Worm (Caenorhabditis elegans): ENCODE data around the gene F21D5.6.
A peak's percentile ranks its signal among the peaks of the same experiment; 100 is the strongest.

The F21D5.6 gene

ce11 chrIV:8772800-8773256 lies 31.6 kb upstream of the F21D5.6 start, which contains the start of gene F20C5.6:
Gene F20C5.6 (minus strand): TSS chrIV:8773206.
- no peak for TF ChIP-seq nhr-11 (tag; optimal IDR thresholded peaks at IDR 0.05)
- no peak for TF ChIP-seq efl-1 (optimal IDR thresholded peaks at IDR 0.05)
- TF ChIP-seq efl-1 (GFP tag; optimal IDR thresholded peaks at IDR 0.05 in 1 of 2): peak in 1 of 2 experiments; percentile 26
- no peak for TF ChIP-seq nhr-71 (tag; optimal IDR thresholded peaks at IDR 0.05)
- TF ChIP-seq unc-98 (GFP tag; IDR thresholded peaks at IDR 0.05): no peak

- TF ChIP-seq hlh-17 (GFP tag; optimal IDR thresholded peaks at IDR 0.05; ENCODE audit: borderline replicate concordance): no peak
- no peak for TF ChIP-seq pax-3 (tag; optimal IDR thresholded peaks at IDR 0.05)
- TF ChIP-seq nhr-12 (tag; optimal IDR thresholded peaks at IDR 0.05): no peak
- no peak for TF ChIP-seq nhr-47 (tag; optimal IDR thresholded peaks at IDR 0.05)
- no peak for TF ChIP-seq nhr-28 (tag; optimal IDR thresholded peaks at IDR 0.05)
- TF ChIP-seq ceh-82 (tag; optimal IDR thresholded peaks at IDR 0.05): no peak
- no peak for TF ChIP-seq ceh-90 (tag; optimal IDR thresholded peaks at IDR 0.05)
- no peak for TF ChIP-seq lir-3 (tag; optimal IDR thresholded peaks at IDR 0.05; ENCODE audit: poor library complexity)
- no peak for TF ChIP-seq xbp-1 (tag; optimal IDR thresholded peaks at IDR 0.05)
- TF ChIP-seq egl-13 (tag; optimal IDR thresholded peaks at IDR 0.05): no peak
These were observed 28.4 kb upstream of the F21D5.6 start, which contains the start of gene F20C5.5 for ce11 chrIV:8769539-8769938. Gene F20C5.5 (minus strand): TSS chrIV:8769639.

- peak; percentile 18 for TF ChIP-seq blmp-1 (tag; optimal IDR thresholded peaks at IDR 0.05)
- TF ChIP-seq nhr-12 (tag; optimal IDR thresholded peaks at IDR 0.05): no peak
These were observed 23.4 kb upstream of the F21D5.6 start, which contains the start of gene cdc-50.B for ce11 chrIV:8764567-8764966. Gene cdc-50.B (plus strand): TSS chrIV:8764867.

ce11 chrIV:8762471-8762870 lies 21.3 kb upstream of the F21D5.6 start:
- TF ChIP-seq aha-1 (tag; optimal IDR thresholded peaks at IDR 0.05): no peak
- peak; percentile 21 to 43 for TF ChIP-seq lsy-2 (tag; optimal IDR thresholded peaks at IDR 0.05)
- TF ChIP-seq lin-14 (GFP tag; optimal IDR thresholded peaks at IDR 0.05): peak; percentile 92
- peak; percentile 48 for TF ChIP-seq zag-1 (tag; optimal IDR thresholded peaks at IDR 0.05)
- TF ChIP-seq nhr-237 (tag; optimal IDR thresholded peaks at IDR 0.05): no peak
- TF ChIP-seq dpl-1 (GFP tag; optimal IDR thresholded peaks at IDR 0.05): peak in 1 of 3 experiments; percentile 32
- TF ChIP-seq tlp-1 (tag; optimal IDR thresholded peaks at IDR 0.05): no peak
- TF ChIP-seq vab-15 (tag; optimal IDR thresholded peaks at IDR 0.05): no peak
- no peak for TF ChIP-seq hpl-2 (GFP tag; optimal IDR thresholded peaks at IDR 0.05)
- TF ChIP-seq xbp-1 (tag; optimal IDR thresholded peaks at IDR 0.05): peak; percentile 14
- TF ChIP-seq unc-130 (tag; optimal IDR thresholded peaks at IDR 0.05): no peak
- TF ChIP-seq alr-1 (tag; optimal IDR thresholded peaks at IDR 0.05; ENCODE audit: borderline replicate concordance): no peak
- peak; percentile 5 for TF ChIP-seq fos-1 (tag; optimal IDR thresholded peaks at IDR 0.05)
- no peak for TF ChIP-seq egl-27 (tag; optimal IDR thresholded peaks at IDR 0.05)
- TF ChIP-seq elt-3 (tag; optimal IDR thresholded peaks at IDR 0.05): no peak
- TF ChIP-seq pqm-1 (tag; optimal IDR thresholded peaks at IDR 0.05): no peak
- no peak for TF ChIP-seq sox-4 (tag; optimal IDR thresholded peaks at IDR 0.05)
- TF ChIP-seq ceh-90 (tag; optimal IDR thresholded peaks at IDR 0.05): no peak
- no peak for TF ChIP-seq rnt-1 (tag; optimal IDR thresholded peaks at IDR 0.05)
- no peak for TF ChIP-seq unc-98 (GFP tag; IDR thresholded peaks at IDR 0.05)
- peak; percentile 45 for TF ChIP-seq nhr-47 (tag; optimal IDR thresholded peaks at IDR 0.05)
- TF ChIP-seq ama-1 (optimal IDR thresholded peaks at IDR 0.05): no peak
- no peak for TF ChIP-seq nhr-84 (tag; optimal IDR thresholded peaks at IDR 0.05)
- no peak for TF ChIP-seq hlh-4 (tag; optimal IDR thresholded peaks at IDR 0.05)
- no peak for TF ChIP-seq ztf-4 (tag; optimal IDR thresholded peaks at IDR 0.05)
- no peak for TF ChIP-seq nhr-90 (tag; optimal IDR thresholded peaks at IDR 0.05; ENCODE audit: poor library complexity)
- no peak for TF ChIP-seq unc-62 (GFP tag; optimal IDR thresholded peaks at IDR 0.05)
- peak; percentile 65 for TF ChIP-seq fkh-4 (tag; optimal IDR thresholded peaks at IDR 0.05; ENCODE audit: borderline replicate concordance)
- no peak for TF ChIP-seq mab-9 (GFP tag; IDR thresholded peaks at IDR 0.05)
- no peak for TF ChIP-seq snpc-4 (tag; optimal IDR thresholded peaks at IDR 0.05)
- peak; percentile 43 to 56 for TF ChIP-seq efl-1 (optimal IDR thresholded peaks at IDR 0.05)
- peak in 1 of 2 experiments; percentile 9 for TF ChIP-seq efl-1 (GFP tag; optimal IDR thresholded peaks at IDR 0.05 in 1 of 2)
- peak; percentile 15 to 66 (median 34) for TF ChIP-seq ceh-82 (tag; optimal IDR thresholded peaks at IDR 0.05)
- TF ChIP-seq sup-37 (GFP tag; optimal IDR thresholded peaks at IDR 0.05): no peak
- no peak for TF ChIP-seq C34B4.2 (tag; optimal IDR thresholded peaks at IDR 0.05)
- no peak for TF ChIP-seq ceh-63 (GFP tag; optimal IDR thresholded peaks at IDR 0.05)
- TF ChIP-seq hlh-17 (GFP tag; optimal IDR thresholded peaks at IDR 0.05; ENCODE audit: borderline replicate concordance): no peak
- TF ChIP-seq snu-23 (GFP tag; optimal IDR thresholded peaks at IDR 0.05): no peak
